Worm (Caenorhabditis elegans): ENCODE results near the gene hsd-3.

hsd-3 gene

ce11 chrX:4974486-4974885, 34.6 kb upstream of the hsd-3 start:
- TF ChIP-seq mab-5 (tag; optimal IDR thresholded peaks at IDR 0.05) (no peak), nhr-2 (tag; optimal IDR thresholded peaks at IDR 0.05) (no peak), ceh-43 (GFP tag; optimal IDR thresholded peaks at IDR 0.05) (no peak), elt-1 (tag; optimal IDR thresholded peaks at IDR 0.05; ENCODE audit: borderline replicate concordance, insufficient read depth) (no peak), ces-1 (GFP tag; optimal IDR thresholded peaks at IDR 0.05) (no peak), nhr-237 (tag; optimal IDR thresholded peaks at IDR 0.05) (no peak), pha-4 (tag; optimal IDR thresholded peaks at IDR 0.05) (no peak), unc-62 (GFP tag; optimal IDR thresholded peaks at IDR 0.05) (no peak), lsy-2 (tag; optimal IDR thresholded peaks at IDR 0.05) (no peak), nhr-28 (tag; optimal IDR thresholded peaks at IDR 0.05) (no peak), tbx-8 (GFP tag; optimal IDR thresholded peaks at IDR 0.05) (no peak), blmp-1 (tag; optimal IDR thresholded peaks at IDR 0.05) (no peak), ceh-39 (tag; optimal IDR thresholded peaks at IDR 0.05) (no peak), lin-13 (tag; optimal IDR thresholded peaks at IDR 0.05) (no peak)

- no peak for TF ChIP-seq drap-1 (GFP tag; optimal IDR thresholded peaks at IDR 0.05)
- TF ChIP-seq snpc-4 (tag; optimal IDR thresholded peaks at IDR 0.05): no peak
These were observed 32.6 kb upstream of the hsd-3 start, which contains the start of gene lfi-1 for ce11 chrX:4976530-4976929. Gene lfi-1 (plus strand): TSS chrX:4976830.

- TF ChIP-seq ces-1 (GFP tag; optimal IDR thresholded peaks at IDR 0.05) (peak; percentile 64), nhr-12 (tag; optimal IDR thresholded peaks at IDR 0.05) (no peak), ham-2 (GFP tag; optimal IDR thresholded peaks at IDR 0.05) (no peak), snpc-4 (tag; optimal IDR thresholded peaks at IDR 0.05) (no peak), M03D4.4 (tag; optimal IDR thresholded peaks at IDR 0.05) (peak; percentile 21), elt-1 (tag; optimal IDR thresholded peaks at IDR 0.05; ENCODE audit: borderline replicate concordance, insufficient read depth) (no peak), unc-39 (tag; optimal IDR thresholded peaks at IDR 0.05) (no peak), flh-1 (GFP tag; optimal IDR thresholded peaks at IDR 0.05) (no peak), mls-2 (tag; optimal IDR thresholded peaks at IDR 0.05) (no peak), lsy-2 (tag; optimal IDR thresholded peaks at IDR 0.05) (no peak), pha-4 (tag; optimal IDR thresholded peaks at IDR 0.05) (no peak), bed-3 (GFP tag; optimal IDR thresholded peaks at IDR 0.05) (no peak), ceh-39 (tag; optimal IDR thresholded peaks at IDR 0.05) (no peak), nhr-237 (tag; optimal IDR thresholded peaks at IDR 0.05) (no peak), blmp-1 (tag; optimal IDR thresholded peaks at IDR 0.05) (no peak), ceh-43 (GFP tag; optimal IDR thresholded peaks at IDR 0.05) (no peak), cnd-1 (tag; optimal IDR thresholded peaks at IDR 0.05) (peak; percentile 22)
These were observed 31.0 kb upstream of the hsd-3 start for ce11 chrX:4978103-4978502.

DNA sequence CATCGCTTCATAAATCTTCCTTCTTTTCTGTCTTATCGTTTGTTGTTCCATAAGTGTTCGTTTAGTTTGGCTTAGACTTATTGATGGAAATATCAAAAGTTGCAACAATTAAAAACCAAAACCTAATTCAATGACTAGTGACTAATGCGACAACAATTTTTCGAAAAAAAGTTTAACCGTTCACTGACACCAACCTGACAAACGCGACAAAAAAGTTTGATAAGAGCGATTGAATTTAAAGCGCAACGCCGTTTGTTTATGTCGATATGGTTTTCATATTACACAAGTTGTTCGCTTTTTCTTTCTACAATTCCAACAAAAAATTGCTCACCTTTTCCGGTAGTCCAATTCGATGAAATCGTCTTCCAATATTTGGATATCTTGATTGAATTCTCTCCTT, 30.0 kb upstream of the hsd-3 start:
- TF ChIP-seq lin-13 (tag; optimal IDR thresholded peaks at IDR 0.05): no peak
- TF ChIP-seq nhr-237 (tag; optimal IDR thresholded peaks at IDR 0.05): no peak
- TF ChIP-seq tbx-8 (GFP tag; optimal IDR thresholded peaks at IDR 0.05): no peak
- TF ChIP-seq M03D4.4 (tag; optimal IDR thresholded peaks at IDR 0.05): no peak
- TF ChIP-seq ceh-39 (tag; optimal IDR thresholded peaks at IDR 0.05): no peak
- TF ChIP-seq mab-5 (tag; optimal IDR thresholded peaks at IDR 0.05): no peak
- no peak for TF ChIP-seq mls-2 (tag; optimal IDR thresholded peaks at IDR 0.05)
- no peak for TF ChIP-seq sem-2 (GFP tag; optimal IDR thresholded peaks at IDR 0.05)
- TF ChIP-seq unc-39 (tag; optimal IDR thresholded peaks at IDR 0.05): no peak
- TF ChIP-seq hlh-1 (tag; optimal IDR thresholded peaks at IDR 0.05): no peak
- no peak for TF ChIP-seq blmp-1 (tag; optimal IDR thresholded peaks at IDR 0.05)

DNA sequence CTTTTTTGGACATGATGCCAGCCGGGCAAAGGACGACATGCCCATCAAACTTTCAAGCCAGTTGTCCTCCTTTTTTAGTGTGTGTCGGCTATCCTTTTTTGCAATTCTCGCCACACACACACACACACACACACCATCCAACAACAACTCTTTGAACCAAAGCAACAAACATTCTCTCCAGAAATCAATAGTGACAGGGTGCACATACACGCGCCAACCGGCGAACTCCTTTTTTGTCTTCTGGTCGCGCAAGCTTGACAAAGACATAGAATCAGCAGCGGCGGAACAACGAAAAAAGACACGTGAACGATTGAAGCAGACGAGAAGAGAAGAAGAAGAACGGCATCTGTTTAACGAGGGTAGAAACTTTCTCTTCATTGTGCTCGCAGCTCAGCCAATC, 28.0 kb upstream of the hsd-3 start:
- no peak for TF ChIP-seq flh-1 (GFP tag; optimal IDR thresholded peaks at IDR 0.05)
- no peak for TF ChIP-seq nhr-28 (tag; optimal IDR thresholded peaks at IDR 0.05)
- TF ChIP-seq elt-3 (tag; optimal IDR thresholded peaks at IDR 0.05): no peak
- TF ChIP-seq unc-39 (tag; optimal IDR thresholded peaks at IDR 0.05): no peak
- TF ChIP-seq mab-5 (tag; optimal IDR thresholded peaks at IDR 0.05): no peak
- no peak for TF ChIP-seq bed-3 (GFP tag; optimal IDR thresholded peaks at IDR 0.05)
- TF ChIP-seq ceh-39 (tag; optimal IDR thresholded peaks at IDR 0.05): no peak
- no peak for TF ChIP-seq elt-1 (tag; optimal IDR thresholded peaks at IDR 0.05; ENCODE audit: borderline replicate concordance, insufficient read depth)

- TF ChIP-seq nhr-2 (tag; optimal IDR thresholded peaks at IDR 0.05) (no peak), nhr-12 (tag; optimal IDR thresholded peaks at IDR 0.05) (no peak)
These were observed 27.5 kb upstream of the hsd-3 start for ce11 chrX:4981579-4981978.

All from whole organism, mixed stage, embryonic.